Worm (Caenorhabditis elegans) whole organism, L4 larva: ENCODE results near the gene dec-7.
A peak's percentile ranks its signal among the peaks of the same experiment; 100 is the strongest.

Experiments
- F37D6.2 ChIP-seq: sonication (generic microtip); optimal IDR thresholded peaks from 2 replicates; lab custom pipeline; 2016; ENCODE audit warnings: mild to moderate bottlenecking, missing genetic modification characterization, missing compliant biosample characterization
- T20F7.1 ChIP-seq: fragments of 200-800 bp; sonication (Bioruptor generic); optimal IDR thresholded peaks from 2 replicates; lab custom pipeline; 2018; ENCODE audit warnings: mild to moderate bottlenecking, missing genetic modification characterization, missing compliant biosample characterization
- Y75B8A.6 ChIP-seq: fragments of 200-800 bp; sonication (Bioruptor generic); IDR thresholded peaks from 2 replicates; pipeline ENCODE4 v1.3.6; 2022; ENCODE audit warnings: missing genetic modification reagents, missing genetic modification characterization, missing compliant biosample characterization
- ZK546.5 ChIP-seq, 2 experiments: sonication (generic microtip); optimal IDR thresholded peaks; 2 replicates each; lab custom pipeline; 2017; ENCODE audit warnings: missing biosample characterization in 2 of 2, missing genetic modification characterization in 2 of 2
- attf-4 ChIP-seq: sonication (generic microtip); optimal IDR thresholded peaks from 3 replicates; lab custom pipeline; 2017; ENCODE audit warnings: missing biosample characterization, missing genetic modification characterization
- ceh-44 ChIP-seq: fragments of 200-800 bp; sonication (Bioruptor generic); IDR thresholded peaks from 2 replicates; pipeline ENCODE4 v1.3.6; 2022; ENCODE audit warnings: missing genetic modification reagents, missing genetic modification characterization, missing compliant biosample characterization
- ceh-62 ChIP-seq: sonication (generic microtip); optimal IDR thresholded peaks from 2 replicates; lab custom pipeline; 2017; ENCODE audit warnings: missing biosample characterization, missing genetic modification characterization
- ceh-82 ChIP-seq: sonication (generic microtip); optimal IDR thresholded peaks from 2 replicates; lab custom pipeline; 2017; ENCODE audit warnings: missing biosample characterization, missing genetic modification characterization
- ces-1 ChIP-seq: fragments of 150-350 bp; sonication (generic microtip); optimal IDR thresholded peaks from 4 replicates; lab custom pipeline; 2014; ENCODE audit warnings: missing biosample characterization, missing genetic modification reagents, missing genetic modification characterization
- daf-12 ChIP-seq: fragments of 150-350 bp; optimal IDR thresholded peaks from 2 replicates; lab custom pipeline; 2014; ENCODE audit warnings: missing biosample characterization, missing genetic modification reagents, missing genetic modification characterization
- daf-16 ChIP-seq, 3 experiments: sonication (generic microtip); optimal IDR thresholded peaks; 2 replicates each; lab custom pipeline; 2016 to 2017; ENCODE audit warnings: missing genetic modification characterization in 3 of 3, missing genetic modification reagents in 3 of 3, mild to moderate bottlenecking in 2 of 3, missing compliant biosample characterization in 2 of 3, missing biosample characterization in 1 of 3, moderate library complexity in 1 of 3
- daf-19 ChIP-seq: fragments of 200-800 bp; sonication (Bioruptor generic); conservative IDR thresholded peaks from 2 replicates; pipeline ENCODE4 v1.3.6; 2022; ENCODE audit warnings: missing genetic modification characterization, missing compliant biosample characterization
- daf-8 ChIP-seq: fragments of 200-800 bp; sonication (Bioruptor generic); IDR thresholded peaks from 2 replicates; pipeline ENCODE4 v1.3.6; 2022; ENCODE audit warnings: missing genetic modification characterization, missing compliant biosample characterization
- dmd-6 ChIP-seq: fragments of 200-800 bp; sonication (Bioruptor generic); IDR thresholded peaks from 2 replicates; pipeline ENCODE4 v1.3.6; 2022; ENCODE audit warnings: missing genetic modification reagents, missing genetic modification characterization, missing compliant biosample characterization
- dmd-8 ChIP-seq: fragments of 200-800 bp; sonication (Bioruptor generic); IDR thresholded peaks from 2 replicates; pipeline ENCODE4 v1.3.6; 2022; ENCODE audit warnings: missing genetic modification characterization, missing compliant biosample characterization
- dpl-1 ChIP-seq: fragments of 150-350 bp; optimal IDR thresholded peaks from 2 replicates; lab custom pipeline; 2014; ENCODE audit warnings: missing biosample characterization, missing genetic modification reagents, missing genetic modification characterization
- dve-1 ChIP-seq: sonication (generic microtip); optimal IDR thresholded peaks from 2 replicates; lab custom pipeline; 2017; ENCODE audit warnings: antibody characterized with exemption, mild to moderate bottlenecking, missing genetic modification characterization, missing compliant biosample characterization; ENCODE audit not compliant: insufficient read depth
- fkh-10 ChIP-seq: fragments of 150-350 bp; optimal IDR thresholded peaks from 2 replicates; lab custom pipeline; 2014; ENCODE audit warnings: missing biosample characterization, missing genetic modification reagents, missing genetic modification characterization
- fos-1 ChIP-seq: fragments of 150-350 bp; optimal IDR thresholded peaks from 2 replicates; lab custom pipeline; 2014; ENCODE audit warnings: missing biosample characterization, missing genetic modification characterization
- gei-8 ChIP-seq: fragments of 200-800 bp; sonication (Bioruptor generic); optimal IDR thresholded peaks from 2 replicates; lab custom pipeline; 2018; ENCODE audit warnings: mild to moderate bottlenecking, missing genetic modification characterization, missing compliant biosample characterization
- hlh-11 ChIP-seq: fragments of 200-800 bp; sonication (Bioruptor generic); optimal IDR thresholded peaks from 2 replicates; lab custom pipeline; 2018; ENCODE audit warnings: mild to moderate bottlenecking, missing genetic modification characterization, missing compliant biosample characterization
- hlh-30 ChIP-seq: sonication (generic microtip); optimal IDR thresholded peaks from 2 replicates; lab custom pipeline; 2017; ENCODE audit warnings: antibody characterized with exemption, mild to moderate bottlenecking, missing genetic modification characterization, missing compliant biosample characterization; ENCODE audit not compliant: insufficient read depth
- lin-13 ChIP-seq: fragments of 150-350 bp; optimal IDR thresholded peaks from 2 replicates; lab custom pipeline; 2014; ENCODE audit warnings: missing biosample characterization, missing genetic modification reagents, missing genetic modification characterization
- lin-29 ChIP-seq: fragments of 200-800 bp; sonication (Bioruptor generic); IDR thresholded peaks from 2 replicates; pipeline ENCODE4 v1.3.6; 2022; ENCODE audit warnings: missing genetic modification reagents, missing genetic modification characterization, missing compliant biosample characterization
- lin-39 ChIP-seq: fragments of 150-350 bp; optimal IDR thresholded peaks from 2 replicates; lab custom pipeline; 2014; ENCODE audit warnings: missing biosample characterization, missing genetic modification reagents, missing genetic modification characterization
- lir-3 ChIP-seq: sonication (generic microtip); optimal IDR thresholded peaks from 2 replicates; lab custom pipeline; 2016; ENCODE audit warnings: mild to moderate bottlenecking, missing genetic modification characterization, missing compliant biosample characterization
- lsy-2 ChIP-seq, 2 experiments: fragments of 150-350 bp in 1 of 2; sonication (generic microtip) in 1 of 2; optimal IDR thresholded peaks; 2 replicates each; lab custom pipeline; 2014 to 2017; ENCODE audit warnings: missing biosample characterization in 2 of 2, missing genetic modification characterization in 2 of 2
- madf-9 ChIP-seq: fragments of 200-800 bp; sonication (Bioruptor generic); conservative IDR thresholded peaks from 2 replicates; pipeline ENCODE4 v1.3.6; 2022; ENCODE audit warnings: missing genetic modification reagents, missing genetic modification characterization, missing compliant biosample characterization
- mdl-1 ChIP-seq, 2 experiments: fragments of 150-350 bp in 1 of 2; sonication (generic microtip) in 1 of 2; optimal IDR thresholded peaks; 2 replicates each; lab custom pipeline; 2014 to 2017; ENCODE audit warnings: missing biosample characterization in 2 of 2, missing genetic modification characterization in 2 of 2
- mdt-29 ChIP-seq: fragments of 200-800 bp; sonication (Bioruptor generic); IDR thresholded peaks from 2 replicates; pipeline ENCODE4 v1.3.6; 2022; ENCODE audit warnings: missing genetic modification reagents, missing genetic modification characterization, missing compliant biosample characterization
- nhr-11 ChIP-seq: fragments of 150-350 bp; optimal IDR thresholded peaks from 2 replicates; lab custom pipeline; 2014; ENCODE audit warnings: missing biosample characterization, missing genetic modification characterization
- nhr-25 ChIP-seq: sonication (generic microtip); optimal IDR thresholded peaks from 2 replicates; lab custom pipeline; 2017; ENCODE audit warnings: missing genetic modification characterization, mild to moderate bottlenecking, missing compliant biosample characterization, antibody characterized with exemption, moderate library complexity, borderline replicate concordance; ENCODE audit not compliant: insufficient read depth
- nhr-28 ChIP-seq: fragments of 150-350 bp; optimal IDR thresholded peaks from 2 replicates; lab custom pipeline; 2014; ENCODE audit warnings: missing biosample characterization, missing genetic modification characterization
- nhr-76 ChIP-seq: fragments of 150-350 bp; optimal IDR thresholded peaks from 2 replicates; lab custom pipeline; 2014; ENCODE audit warnings: missing biosample characterization, missing genetic modification characterization
- nhr-77 ChIP-seq: fragments of 150-350 bp; optimal IDR thresholded peaks from 2 replicates; lab custom pipeline; 2014; ENCODE audit warnings: missing biosample characterization, missing genetic modification characterization
- pha-4 ChIP-seq, 2 experiments: fragments of 150-350 bp in 1 of 2; fragments of 200-800 bp in 1 of 2; sonication (Bioruptor generic) in 1 of 2; IDR thresholded peaks in 1 of 2; optimal IDR thresholded peaks in 1 of 2; 2 replicates each; pipeline versions ENCODE4 v1.3.6 to Lab custom; 2014 to 2022; ENCODE audit warnings: missing genetic modification characterization in 2 of 2, missing genetic modification reagents in 2 of 2, missing biosample characterization in 1 of 2, missing compliant biosample characterization in 1 of 2
- pqm-1 ChIP-seq: sonication (generic microtip); optimal IDR thresholded peaks from 2 replicates; lab custom pipeline; 2017; ENCODE audit warnings: missing biosample characterization, missing genetic modification characterization
- rbr-2 ChIP-seq: sonication (generic microtip); optimal IDR thresholded peaks from 2 replicates; lab custom pipeline; 2016; ENCODE audit warnings: missing genotype, missing genetic modification characterization, missing compliant biosample characterization
- snpc-1.2 ChIP-seq: fragments of 200-800 bp; sonication (Bioruptor generic); IDR thresholded peaks from 2 replicates; pipeline ENCODE4 v1.3.6; 2022; ENCODE audit warnings: missing genetic modification reagents, missing genetic modification characterization, missing compliant biosample characterization
- spr-1 ChIP-seq: sonication (generic microtip); optimal IDR thresholded peaks from 2 replicates; lab custom pipeline; 2016; ENCODE audit warnings: mild to moderate bottlenecking, missing genetic modification characterization, missing compliant biosample characterization
- tra-1 ChIP-seq: fragments of 200-800 bp; sonication (Bioruptor generic); IDR thresholded peaks from 2 replicates; pipeline ENCODE4 v1.3.6; 2022; ENCODE audit warnings: missing genetic modification reagents, missing genetic modification characterization, missing compliant biosample characterization
- unc-62 ChIP-seq, 3 experiments: fragments of 150-350 bp in 1 of 3; sonication (generic microtip); optimal IDR thresholded peaks in 2 of 3; peaks in 1 of 3; 1 replicate in 1 of 3; 2 replicates in 2 of 3; lab custom pipeline; 2014 to 2017; ENCODE audit warnings: missing biosample characterization in 3 of 3, missing genetic modification characterization in 3 of 3, missing genetic modification reagents in 3 of 3, missing genotype in 1 of 3
- vab-7 ChIP-seq: fragments of 200-800 bp; sonication (Bioruptor generic); IDR thresholded peaks from 2 replicates; pipeline ENCODE4 v1.3.6; 2022; ENCODE audit warnings: missing genetic modification reagents, missing genetic modification characterization, missing compliant biosample characterization
- zag-1 ChIP-seq: fragments of 150-350 bp; optimal IDR thresholded peaks from 2 replicates; lab custom pipeline; 2014; ENCODE audit warnings: missing biosample characterization, missing genetic modification characterization

The dec-7 gene

ce11 chrIII:9910608-9911479, 21.4 kb upstream of the dec-7 start, which contains the start of the genes cyld-1 and F40F12.9:
Gene cyld-1, minus strand, starts transcription at chrIII:9910658.
Gene F40F12.9, plus strand, starts transcription at chrIII:9911328.
- TF ChIP-seq dmd-6 (GFP tag; lab: Robert Waterston, UW), result peak; percentile 48; the same call in 1 of the 2 replicates
- TF ChIP-seq daf-16 (GFP tag; optimal IDR thresholded peaks at IDR 0.05; lab: Kevin White, UChicago), result no peak
- peak; percentile 51 for TF ChIP-seq daf-16 (tag; optimal IDR thresholded peaks at IDR 0.05; lab: Kevin White, UChicago)
- no peak for TF ChIP-seq daf-19 (GFP tag; lab: Robert Waterston, UW)
- no peak for TF ChIP-seq ceh-62
- no peak for TF ChIP-seq pha-4 (GFP tag; IDR thresholded peaks at IDR 0.05; lab: Robert Waterston, UW)
- TF ChIP-seq pha-4 (tag; optimal IDR thresholded peaks at IDR 0.05; lab: Kevin White, UChicago), result peak; percentile 62
- no peak for TF ChIP-seq zag-1
- TF ChIP-seq pqm-1, result peak; percentile 54
- TF ChIP-seq lsy-2 (tag; optimal IDR thresholded peaks at IDR 0.05; lab: Kevin White, UChicago), result no peak
- TF ChIP-seq dve-1 (tag; lab: Kevin White, UChicago), result peak; percentile 1
- no peak for TF ChIP-seq dpl-1 (GFP tag; lab: Kevin White, UChicago)
- TF ChIP-seq hlh-11, result peak; percentile 9
- TF ChIP-seq fos-1 (tag; lab: Kevin White, UChicago), result no peak
- no peak for TF ChIP-seq nhr-11
- no peak for TF ChIP-seq attf-4 (tag; lab: Kevin White, UChicago)
- no peak for TF ChIP-seq daf-12 (tag; lab: Kevin White, UChicago)
- no peak for TF ChIP-seq spr-1 (tag; lab: Kevin White, UChicago)
- no peak for TF ChIP-seq lin-29 (GFP tag; lab: Robert Waterston, UW)
- no peak for TF ChIP-seq ceh-82 (tag; lab: Kevin White, UChicago)
- no peak for TF ChIP-seq ces-1 (GFP tag; lab: Kevin White, UChicago)
- no peak for TF ChIP-seq nhr-76
- TF ChIP-seq dmd-8 (GFP tag; lab: Robert Waterston, UW), result no peak
- peak; percentile 15 for TF ChIP-seq nhr-77
- TF ChIP-seq, all 104 proteins: peak for 7

DNA sequence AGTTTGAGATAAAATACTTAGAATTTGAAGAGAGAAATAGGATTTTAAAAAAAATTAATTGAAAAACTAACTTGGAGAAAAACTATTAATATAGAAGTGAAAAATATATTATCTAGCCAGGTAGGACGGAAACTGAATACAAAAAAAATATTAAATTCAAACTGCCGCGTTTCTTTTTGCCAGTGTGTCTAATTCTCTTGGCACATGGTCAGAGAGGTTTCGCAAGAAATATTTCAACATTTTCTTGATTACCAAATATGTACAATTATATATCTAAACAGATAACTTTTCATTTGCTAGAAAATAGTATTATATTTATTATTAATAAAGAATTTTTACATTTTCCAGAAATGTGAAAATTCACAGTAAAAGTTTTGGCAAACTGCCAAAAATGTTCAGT, 19.7 kb upstream of the dec-7 start:
- no peak for TF ChIP-seq daf-16 (GFP tag; optimal IDR thresholded peaks at IDR 0.05; lab: Kevin White, UChicago)
- peak; percentile 19 for TF ChIP-seq daf-16 (tag; optimal IDR thresholded peaks at IDR 0.05; lab: Kevin White, UChicago)
- peak; percentile 39 for TF ChIP-seq hlh-30 (tag; lab: Kevin White, UChicago)
- TF ChIP-seq dpl-1 (GFP tag; lab: Kevin White, UChicago), result peak; percentile 55
- TF ChIP-seq dve-1 (tag; lab: Kevin White, UChicago), result no peak
- no peak for TF ChIP-seq F37D6.2 (tag; lab: Kevin White, UChicago)
- peak in 1 of 2 experiments; percentile 6 for TF ChIP-seq lsy-2 (tag; optimal IDR thresholded peaks at IDR 0.05; lab: Kevin White, UChicago)
- no peak for TF ChIP-seq lin-13 (GFP tag; lab: Kevin White, UChicago)

DNA sequence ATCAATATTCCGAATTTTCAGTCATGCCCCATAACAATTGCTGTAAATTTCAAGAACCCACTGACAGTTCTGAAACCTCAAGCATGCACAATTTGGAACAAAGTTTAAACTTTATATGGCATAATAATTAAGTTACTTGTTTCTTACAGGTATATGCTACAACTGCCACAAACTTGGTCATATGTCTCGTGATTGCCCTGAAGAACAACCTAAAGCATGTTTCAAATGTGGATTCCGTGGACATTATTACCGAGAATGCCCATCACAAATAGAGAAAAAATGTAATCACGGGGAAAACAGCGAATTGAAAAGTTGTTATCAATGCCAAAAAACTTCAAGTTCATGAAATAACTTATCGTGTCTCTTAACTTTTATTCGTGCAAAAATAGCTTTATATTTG, 19.2 kb upstream of the dec-7 start:
- TF ChIP-seq T20F7.1 (GFP tag; lab: Kevin White, UChicago) (no peak), daf-19 (GFP tag; lab: Robert Waterston, UW) (no peak), vab-7 (no peak), lir-3 (tag; lab: Kevin White, UChicago) (no peak), fkh-10 (GFP tag; lab: Kevin White, UChicago) (no peak), dmd-6 (GFP tag; lab: Robert Waterston, UW) (peak; percentile 44), tra-1 (GFP tag; lab: Robert Waterston, UW) (no peak), dmd-8 (GFP tag; lab: Robert Waterston, UW) (no peak), madf-9 (no peak), hlh-30 (tag; lab: Kevin White, UChicago) (peak; percentile 41), mdt-29 (GFP tag; lab: Robert Waterston, UW) (no peak), Y75B8A.6 (GFP tag; lab: Robert Waterston, UW) (no peak), rbr-2 (no peak), ceh-44 (GFP tag; lab: Robert Waterston, UW) (no peak), daf-8 (GFP tag; lab: Robert Waterston, UW) (no peak), mdl-1 (tag; optimal IDR thresholded peaks at IDR 0.05; lab: Kevin White, UChicago) (no peak), lin-39 (no peak), nhr-28 (tag; lab: Kevin White, UChicago) (peak; percentile 0), unc-62 (GFP tag; optimal IDR thresholded peaks at IDR 0.05 in 1 of 2; lab: Kevin White, UChicago) (no peak), unc-62 (tag; optimal IDR thresholded peaks at IDR 0.05; lab: Kevin White, UChicago) (no peak), ZK546.5 (tag; optimal IDR thresholded peaks at IDR 0.05; lab: Kevin White, UChicago) (no peak), gei-8 (GFP tag; lab: Kevin White, UChicago) (no peak), snpc-1.2 (no peak), nhr-25 (tag; lab: Kevin White, UChicago) (no peak)
